Fruit fly (Drosophila melanogaster) whole organism, prepupa: ENCODE data around the gene Gbs-70E.

ENCODE experiments used
- CG10631 ChIP-seq: fragments of 200-800 bp; sonication (Bioruptor generic); optimal IDR thresholded peaks from 2 replicates; lab custom pipeline; 2016; ENCODE audit warnings: missing biosample characterization, missing genetic modification characterization
- CG11294 ChIP-seq: fragments of 200-800 bp; sonication (Bioruptor generic); IDR thresholded peaks from 2 replicates; pipeline ENCODE4 v1.3.6; 2022; ENCODE audit warnings: missing biosample characterization, missing genetic modification characterization
- CG11762 ChIP-seq: fragments of 200-800 bp; sonication (Bioruptor generic); optimal IDR thresholded peaks from 3 replicates; lab custom pipeline; 2016; ENCODE audit warnings: missing biosample characterization, missing genetic modification characterization; ENCODE audit not compliant: insufficient read depth
- CG11902 ChIP-seq: fragments of 200-800 bp; sonication (Bioruptor generic); optimal IDR thresholded peaks from 3 replicates; lab custom pipeline; 2016; ENCODE audit warnings: missing biosample characterization, missing genetic modification characterization
- CG1621 ChIP-seq: fragments of 200-800 bp; sonication (Bioruptor generic); optimal IDR thresholded peaks from 3 replicates; lab custom pipeline; 2018; ENCODE audit warnings: missing biosample characterization, mild to moderate bottlenecking, missing genetic modification characterization
- CG3032 ChIP-seq: fragments of 200-800 bp; optimal IDR thresholded peaks from 2 replicates; lab custom pipeline; 2019; ENCODE audit warnings: missing biosample characterization, mild to moderate bottlenecking, missing genetic modification characterization, moderate library complexity
- CG31627 ChIP-seq: fragments of 200-800 bp; sonication (Bioruptor generic); optimal IDR thresholded peaks from 3 replicates; lab custom pipeline; 2016; ENCODE audit warnings: missing biosample characterization, missing genetic modification characterization
- CG34406 ChIP-seq: fragments of 200-800 bp; sonication (Bioruptor generic); optimal IDR thresholded peaks from 3 replicates; lab custom pipeline; 2016; ENCODE audit warnings: missing biosample characterization, missing genetic modification characterization
- CG3919 ChIP-seq: fragments of 200-800 bp; sonication (Bioruptor generic); optimal IDR thresholded peaks from 3 replicates; lab custom pipeline; 2016; ENCODE audit warnings: missing biosample characterization, missing genetic modification characterization
- CG4318 ChIP-seq: fragments of 200-800 bp; sonication (Bioruptor generic); optimal IDR thresholded peaks from 3 replicates; lab custom pipeline; 2017; ENCODE audit warnings: missing biosample characterization, mild to moderate bottlenecking, missing genetic modification characterization
- CG6163 ChIP-seq: fragments of 200-800 bp; sonication (Bioruptor generic); IDR thresholded peaks from 3 replicates; pipeline ENCODE4 v1.3.6; 2022; ENCODE audit warnings: missing biosample characterization, missing genetic modification characterization
- CG6792 ChIP-seq: fragments of 200-800 bp; sonication (Bioruptor generic); optimal IDR thresholded peaks from 3 replicates; lab custom pipeline; 2016; ENCODE audit warnings: missing biosample characterization, missing genetic modification characterization
- CG6808 ChIP-seq: fragments of 200-800 bp; sonication (Bioruptor generic); optimal IDR thresholded peaks from 3 replicates; lab custom pipeline; 2017; ENCODE audit warnings: missing biosample characterization, missing genetic modification characterization, mild to moderate bottlenecking, moderate library complexity, missing genetic modification reagents
- CG7368 ChIP-seq: fragments of 200-800 bp; sonication (Bioruptor generic); optimal IDR thresholded peaks from 3 replicates; lab custom pipeline; 2016; ENCODE audit warnings: missing biosample characterization, missing genetic modification characterization
- CG8319 ChIP-seq: fragments of 200-800 bp; sonication (Bioruptor generic); optimal IDR thresholded peaks from 3 replicates; lab custom pipeline; 2016; ENCODE audit warnings: missing biosample characterization, missing genetic modification characterization
- CG8632 ChIP-seq: fragments of 200-800 bp; sonication (Bioruptor generic); optimal IDR thresholded peaks from 3 replicates; lab custom pipeline; 2016; ENCODE audit warnings: missing biosample characterization, missing genetic modification characterization
- CG9139 ChIP-seq: fragments of 200-800 bp; sonication (Bioruptor generic); optimal IDR thresholded peaks from 3 replicates; lab custom pipeline; 2017; ENCODE audit warnings: missing biosample characterization, mild to moderate bottlenecking, missing genetic modification characterization
- Eip75B ChIP-seq: fragments of 200-800 bp; sonication (Bioruptor generic); optimal IDR thresholded peaks from 3 replicates; lab custom pipeline; 2016; ENCODE audit warnings: missing biosample characterization, missing genetic modification characterization
- Eip93F ChIP-seq: fragments of 200-800 bp; sonication (Bioruptor generic); optimal IDR thresholded peaks from 2 replicates; lab custom pipeline; 2016; ENCODE audit warnings: missing biosample characterization, mild to moderate bottlenecking, missing genetic modification characterization
- Ets21C ChIP-seq: fragments of 200-800 bp; sonication (Bioruptor generic); optimal IDR thresholded peaks from 3 replicates; lab custom pipeline; 2016; ENCODE audit warnings: missing biosample characterization, missing genetic modification characterization
- Gug ChIP-seq: fragments of 200-800 bp; sonication (Bioruptor generic); IDR thresholded peaks from 2 replicates; pipeline ENCODE4 v1.3.6; 2022; ENCODE audit warnings: missing biosample characterization, missing genetic modification characterization
- Hr38 ChIP-seq: sonication (Bioruptor generic); optimal IDR thresholded peaks from 2 replicates; lab custom pipeline; 2016; ENCODE audit warnings: missing biosample characterization, missing genetic modification characterization
- Hr39 ChIP-seq: fragments of 200-800 bp; sonication (Bioruptor generic); optimal IDR thresholded peaks from 2 replicates; lab custom pipeline; 2016; ENCODE audit warnings: missing biosample characterization, missing genetic modification characterization
- Hr4 ChIP-seq: fragments of 200-800 bp; sonication (Bioruptor generic); optimal IDR thresholded peaks from 3 replicates; lab custom pipeline; 2016; ENCODE audit warnings: missing biosample characterization, missing genetic modification characterization
- Met ChIP-seq: fragments of 200-800 bp; sonication (Bioruptor generic); optimal IDR thresholded peaks from 3 replicates; lab custom pipeline; 2016; ENCODE audit warnings: missing biosample characterization, missing genetic modification characterization
- OdsH ChIP-seq: fragments of 200-800 bp; sonication (Bioruptor generic); optimal IDR thresholded peaks from 3 replicates; lab custom pipeline; 2016; ENCODE audit warnings: missing biosample characterization, missing genetic modification characterization
- Smox ChIP-seq: fragments of 200-800 bp; sonication (Bioruptor generic); optimal IDR thresholded peaks from 3 replicates; lab custom pipeline; 2016; ENCODE audit warnings: missing biosample characterization, missing genetic modification characterization
- Sox102F ChIP-seq: fragments of 200-800 bp; sonication (Bioruptor generic); optimal IDR thresholded peaks from 2 replicates; lab custom pipeline; 2016; ENCODE audit warnings: missing biosample characterization, mild to moderate bottlenecking, missing genetic modification characterization
- Sox14 ChIP-seq: fragments of 200-800 bp; sonication (Bioruptor generic); optimal IDR thresholded peaks from 3 replicates; lab custom pipeline; 2016; ENCODE audit warnings: missing biosample characterization, missing genetic modification characterization
- Sox15 ChIP-seq: fragments of 200-800 bp; sonication (Bioruptor generic); optimal IDR thresholded peaks from 3 replicates; lab custom pipeline; 2016; ENCODE audit warnings: missing biosample characterization, missing genetic modification characterization
- achi ChIP-seq: fragments of 200-800 bp; sonication (Bioruptor generic); optimal IDR thresholded peaks from 3 replicates; lab custom pipeline; 2016; ENCODE audit warnings: missing biosample characterization, missing genetic modification characterization
- acj6 ChIP-seq: fragments of 200-800 bp; sonication (Bioruptor generic); optimal IDR thresholded peaks from 3 replicates; lab custom pipeline; 2016; ENCODE audit warnings: missing biosample characterization, missing genetic modification characterization
- cyc ChIP-seq: fragments of 200-800 bp; sonication (Bioruptor generic); optimal IDR thresholded peaks from 3 replicates; lab custom pipeline; 2016; ENCODE audit warnings: missing biosample characterization, missing genetic modification characterization
- dac ChIP-seq: fragments of 200-800 bp; sonication (Bioruptor generic); optimal IDR thresholded peaks from 2 replicates; lab custom pipeline; 2017; ENCODE audit warnings: missing biosample characterization, mild to moderate bottlenecking, missing genetic modification characterization
- eg ChIP-seq: fragments of 200-800 bp; sonication (Bioruptor generic); IDR thresholded peaks from 3 replicates; pipeline ENCODE4 v1.3.6; 2022; ENCODE audit warnings: missing biosample characterization, missing genetic modification characterization
- esn ChIP-seq: fragments of 200-800 bp; sonication (Bioruptor generic); optimal IDR thresholded peaks from 2 replicates; lab custom pipeline; 2016; ENCODE audit warnings: missing biosample characterization, mild to moderate bottlenecking, missing genetic modification characterization, moderate library complexity
- fd59A ChIP-seq: fragments of 200-800 bp; sonication (Bioruptor generic); optimal IDR thresholded peaks from 2 replicates; lab custom pipeline; 2017; ENCODE audit warnings: missing biosample characterization, mild to moderate bottlenecking, missing genetic modification characterization, missing genetic modification reagents
- fd85E ChIP-seq: fragments of 200-800 bp; sonication (Bioruptor generic); optimal IDR thresholded peaks from 3 replicates; lab custom pipeline; 2016; ENCODE audit warnings: missing biosample characterization, missing genetic modification characterization
- fkh ChIP-seq: fragments of 200-800 bp; sonication (Bioruptor generic); optimal IDR thresholded peaks from 3 replicates; lab custom pipeline; 2017; ENCODE audit warnings: missing biosample characterization, mild to moderate bottlenecking, missing genetic modification characterization, moderate library complexity
- lz ChIP-seq: fragments of 200-800 bp; sonication (Bioruptor generic); optimal IDR thresholded peaks from 3 replicates; lab custom pipeline; 2016; ENCODE audit warnings: missing biosample characterization, missing genetic modification characterization
- net ChIP-seq: fragments of 200-800 bp; sonication (Bioruptor generic); optimal IDR thresholded peaks from 3 replicates; lab custom pipeline; 2016; ENCODE audit warnings: missing biosample characterization, missing genetic modification characterization
- pdm3 ChIP-seq: fragments of 200-800 bp; sonication (Bioruptor generic); optimal IDR thresholded peaks from 3 replicates; lab custom pipeline; 2016; ENCODE audit warnings: missing biosample characterization, missing genetic modification characterization
- salr ChIP-seq, 2 experiments: fragments of 200-800 bp; sonication (Bioruptor generic); optimal IDR thresholded peaks; 3 replicates each; lab custom pipeline; 2016 to 2018; ENCODE audit warnings: missing biosample characterization in 2 of 2, missing genetic modification characterization in 2 of 2, mild to moderate bottlenecking in 1 of 2
- spab ChIP-seq: fragments of 200-800 bp; sonication (Bioruptor generic); optimal IDR thresholded peaks from 2 replicates; lab custom pipeline; 2017; ENCODE audit warnings: missing biosample characterization, mild to moderate bottlenecking, missing genetic modification characterization, missing genetic modification reagents
- ss ChIP-seq, 2 experiments: fragments of 200-800 bp; sonication (Bioruptor generic); optimal IDR thresholded peaks; 2 replicates in 1 of 2; 3 replicates in 1 of 2; lab custom pipeline; 2017 to 2018; ENCODE audit warnings: mild to moderate bottlenecking in 2 of 2, missing biosample characterization in 2 of 2, missing genetic modification characterization in 2 of 2, moderate library complexity in 1 of 2
- svp ChIP-seq: fragments of 200-800 bp; sonication (Bioruptor generic); peaks from one replicate; lab custom pipeline; 2016; ENCODE audit warnings: missing biosample characterization, missing genetic modification characterization
- vri ChIP-seq: fragments of 200-800 bp; sonication (Bioruptor generic); optimal IDR thresholded peaks from 3 replicates; lab custom pipeline; 2016; ENCODE audit warnings: missing biosample characterization, mild to moderate bottlenecking, missing genetic modification characterization

Gene Gbs-70E

dm6 chr3L:14534619-14535018, 16.2 kb downstream of the Gbs-70E start (continued):
- TF ChIP-seq CG11294, result 0 out of 2 replicates have a peak, but pooled peaks have one; percentile 48
- peak; percentile 32 to 35 for TF ChIP-seq ss (GFP tag; optimal IDR thresholded peaks at IDR 0.05; lab: Kevin White, UChicago)
- TF ChIP-seq Met (GFP tag; lab: Kevin White, UChicago), result peak; percentile 39
- TF ChIP-seq CG3919 (GFP tag; lab: Kevin White, UChicago), result peak; percentile 70
- TF ChIP-seq OdsH (GFP tag; lab: Kevin White, UChicago), result peak; percentile 72
- TF ChIP-seq Sox14, result peak; percentile 58
- peak; percentile 76 for TF ChIP-seq pdm3 (GFP tag; lab: Kevin White, UChicago)
- peak; percentile 20 for TF ChIP-seq fd59A (GFP tag; lab: Kevin White, UChicago)
- TF ChIP-seq CG34406 (GFP tag; lab: Kevin White, UChicago), result peak; percentile 20
- TF ChIP-seq CG8632, result peak; percentile 44
- TF ChIP-seq salr (GFP tag; optimal IDR thresholded peaks at IDR 0.05; lab: Kevin White, UChicago), result peak in 1 of 2 experiments; percentile 76
- peak; percentile 8 for TF ChIP-seq Hr39 (GFP tag; lab: Kevin White, UChicago)
- TF ChIP-seq CG8319, result peak; percentile 23
- TF ChIP-seq acj6, result peak; percentile 55
- peak; percentile 32 for TF ChIP-seq CG7368
- TF ChIP-seq Smox (GFP tag; lab: Kevin White, UChicago), result peak; percentile 11
- peak; percentile 59 for TF ChIP-seq Eip75B (GFP tag; lab: Kevin White, UChicago)
- TF ChIP-seq CG4318 (GFP tag; lab: Kevin White, UChicago), result peak; percentile 75

dm6 chr3L:14533110-14533509, 17.7 kb downstream of the Gbs-70E start:
- no peak for TF ChIP-seq CG1621 (tag; lab: Kevin White, UChicago)
- TF ChIP-seq spab, result no peak
- no peak for TF ChIP-seq CG3919 (GFP tag; lab: Kevin White, UChicago)
- TF ChIP-seq CG8632, result no peak
- TF ChIP-seq net (GFP tag; lab: Kevin White, UChicago), result no peak
- no peak for TF ChIP-seq OdsH (GFP tag; lab: Kevin White, UChicago)
- no peak for TF ChIP-seq eg (GFP tag; lab: Robert Waterston, UW)
- no peak for TF ChIP-seq CG31627 (GFP tag; lab: Kevin White, UChicago)

DNA sequence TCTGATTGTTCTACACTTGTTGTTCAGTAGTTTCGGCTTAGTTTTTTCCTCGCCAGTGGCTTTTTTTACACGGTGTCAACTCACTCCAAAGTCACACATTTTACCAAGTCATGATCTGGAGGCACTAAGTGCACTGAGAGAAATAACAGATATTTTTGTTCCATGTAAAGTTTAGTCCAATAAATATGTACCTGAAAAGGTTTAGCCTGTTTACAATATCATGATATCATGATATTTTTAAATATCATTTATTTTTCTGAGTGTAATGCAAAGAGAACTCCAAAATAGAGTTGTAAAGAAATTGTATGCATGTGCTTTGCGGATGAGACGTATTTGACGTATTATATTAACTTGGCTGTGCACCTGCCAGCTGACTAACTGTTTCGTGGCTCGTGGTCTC, 19.0 kb downstream of the Gbs-70E start:
- TF ChIP-seq CG8319, result no peak
- no peak for TF ChIP-seq Ets21C (GFP tag; lab: Kevin White, UChicago)
- peak; percentile 3 for TF ChIP-seq Met (GFP tag; lab: Kevin White, UChicago)
- TF ChIP-seq CG6163 (GFP tag; lab: Robert Waterston, UW), result 0 out of 3 replicates have a peak, but pooled peaks have one; percentile 28
- TF ChIP-seq CG9139 (GFP tag; lab: Kevin White, UChicago), result no peak
- TF ChIP-seq Sox102F (GFP tag; lab: Kevin White, UChicago), result no peak
- TF ChIP-seq CG6808 (GFP tag; lab: Kevin White, UChicago), result no peak
- TF ChIP-seq vri (GFP tag; lab: Kevin White, UChicago), result no peak
- peak; percentile 66 for TF ChIP-seq svp (GFP tag; lab: Kevin White, UChicago)
- no peak for TF ChIP-seq Smox (GFP tag; lab: Kevin White, UChicago)
- no peak for TF ChIP-seq Eip93F (GFP tag; lab: Kevin White, UChicago)
- TF ChIP-seq CG10631 (GFP tag; lab: Kevin White, UChicago), result peak; percentile 17
- TF ChIP-seq Hr38, result no peak
- TF ChIP-seq Eip75B (GFP tag; lab: Kevin White, UChicago), result no peak
- TF ChIP-seq pdm3 (GFP tag; lab: Kevin White, UChicago), result no peak
- TF ChIP-seq Hr4 (GFP tag; lab: Kevin White, UChicago), result peak; percentile 8
- no peak for TF ChIP-seq CG3032 (tag; lab: Kevin White, UChicago)
- no peak for TF ChIP-seq dac (GFP tag; lab: Kevin White, UChicago)
- TF ChIP-seq CG11294, result no peak
- no peak for TF ChIP-seq Sox15 (GFP tag; lab: Kevin White, UChicago)
- TF ChIP-seq ss (GFP tag; optimal IDR thresholded peaks at IDR 0.05; lab: Kevin White, UChicago), result no peak
- TF ChIP-seq CG7368, result no peak
- TF ChIP-seq fd85E (GFP tag; lab: Kevin White, UChicago), result no peak
- no peak for TF ChIP-seq Gug (GFP tag; lab: Robert Waterston, UW)
- TF ChIP-seq acj6, result no peak
- TF ChIP-seq Sox14, result no peak
- no peak for TF ChIP-seq fd59A (GFP tag; lab: Kevin White, UChicago)
- no peak for TF ChIP-seq CG6792 (GFP tag; lab: Kevin White, UChicago)
- no peak for TF ChIP-seq cyc (GFP tag; lab: Kevin White, UChicago)
- TF ChIP-seq net (GFP tag; lab: Kevin White, UChicago), result no peak
- TF ChIP-seq CG11902 (GFP tag; lab: Kevin White, UChicago), result no peak
- peak; percentile 1 for TF ChIP-seq esn (GFP tag; lab: Kevin White, UChicago)
- no peak for TF ChIP-seq achi (GFP tag; lab: Kevin White, UChicago)
- no peak for TF ChIP-seq CG31627 (GFP tag; lab: Kevin White, UChicago)
- no peak for TF ChIP-seq fkh (GFP tag; lab: Kevin White, UChicago)
- TF ChIP-seq CG11762 (GFP tag; lab: Kevin White, UChicago), result no peak
- TF ChIP-seq lz, result no peak
